Fruit fly (Drosophila melanogaster) whole organism, embryonic: ENCODE data around the gene pigs.
A peak's percentile ranks its signal among the peaks of the same experiment; 100 is the strongest.

ENCODE experiments used
- CG10274 ChIP-seq: fragments of 200-800 bp; sonication (Bioruptor generic); optimal IDR thresholded peaks from 3 replicates; lab custom pipeline; 2017; ENCODE audit warnings: missing biosample characterization, mild to moderate bottlenecking, missing genetic modification characterization
- CG11456 ChIP-seq: fragments of 200-800 bp; sonication (Bioruptor generic); IDR thresholded peaks from 3 replicates; pipeline ENCODE4 v1.3.6; 2022; ENCODE audit warnings: missing biosample characterization, missing genetic modification characterization
- CG11696 ChIP-seq: fragments of 200-800 bp; sonication (Bioruptor generic); IDR thresholded peaks from 2 replicates; pipeline ENCODE4 v1.3.6; 2022; ENCODE audit warnings: missing biosample characterization, missing genetic modification characterization
- CG12155 ChIP-seq: fragments of 200-800 bp; sonication (Bioruptor generic); optimal IDR thresholded peaks from 3 replicates; lab custom pipeline; 2016; ENCODE audit warnings: missing biosample characterization, missing genetic modification characterization
- CG12391 ChIP-seq: fragments of 200-800 bp; sonication (Bioruptor generic); optimal IDR thresholded peaks from 3 replicates; lab custom pipeline; 2018; ENCODE audit warnings: missing biosample characterization, mild to moderate bottlenecking, missing genetic modification characterization, moderate library complexity
- CG12769 ChIP-seq: fragments of 200-800 bp; sonication (Bioruptor generic); optimal IDR thresholded peaks from 2 replicates; lab custom pipeline; 2019; ENCODE audit warnings: missing biosample characterization, mild to moderate bottlenecking, missing genetic modification characterization, moderate library complexity
- CG12942 ChIP-seq: fragments of 200-800 bp; sonication (Bioruptor generic); optimal IDR thresholded peaks from 3 replicates; lab custom pipeline; 2016; ENCODE audit warnings: missing biosample characterization, missing genetic modification characterization
- CG13123 ChIP-seq: fragments of 200-800 bp; sonication (Bioruptor generic); optimal IDR thresholded peaks from 2 replicates; lab custom pipeline; 2016; ENCODE audit warnings: missing biosample characterization, missing genetic modification characterization
- CG13287 ChIP-seq: fragments of 200-800 bp; sonication (Bioruptor generic); IDR thresholded peaks from 2 replicates; pipeline ENCODE4 v1.3.6; 2022; ENCODE audit warnings: missing biosample characterization, missing genetic modification characterization; ENCODE audit not compliant: partially characterized antibody
- CG13296 ChIP-seq: fragments of 200-800 bp; sonication (Bioruptor generic); optimal IDR thresholded peaks from 3 replicates; lab custom pipeline; 2018; ENCODE audit warnings: missing biosample characterization, mild to moderate bottlenecking, missing genetic modification characterization
- CG17802 ChIP-seq: fragments of 200-800 bp; sonication (Bioruptor generic); optimal IDR thresholded peaks from 2 replicates; lab custom pipeline; 2018; ENCODE audit warnings: missing biosample characterization, mild to moderate bottlenecking, missing genetic modification characterization, moderate library complexity
- CG18262 ChIP-seq: fragments of 200-800 bp; optimal IDR thresholded peaks from 3 replicates; lab custom pipeline; 2019; ENCODE audit warnings: missing biosample characterization, mild to moderate bottlenecking, missing genetic modification characterization, moderate library complexity
- CG1832 ChIP-seq: fragments of 200-800 bp; sonication (Bioruptor generic); optimal IDR thresholded peaks from 2 replicates; lab custom pipeline; 2017; ENCODE audit warnings: missing biosample characterization, mild to moderate bottlenecking, missing genetic modification characterization, inconsistent platforms
- CG2116 ChIP-seq: fragments of 200-800 bp; sonication (Bioruptor generic); optimal IDR thresholded peaks from 3 replicates; lab custom pipeline; 2018; ENCODE audit warnings: missing biosample characterization, mild to moderate bottlenecking, missing genetic modification characterization
- CG30403 ChIP-seq: fragments of 200-800 bp; sonication (Bioruptor generic); optimal IDR thresholded peaks from 3 replicates; lab custom pipeline; 2016; ENCODE audit warnings: missing biosample characterization, missing genetic modification characterization
- CG3065 ChIP-seq: fragments of 200-800 bp; sonication (Bioruptor generic); optimal IDR thresholded peaks from 2 replicates; lab custom pipeline; 2016; ENCODE audit warnings: missing biosample characterization, missing genetic modification characterization
- CG3281 ChIP-seq: fragments of 200-800 bp; sonication (Bioruptor generic); optimal IDR thresholded peaks from 3 replicates; lab custom pipeline; 2017; ENCODE audit warnings: missing biosample characterization, mild to moderate bottlenecking, missing genetic modification characterization
- CG4360 ChIP-seq: fragments of 200-800 bp; sonication (Bioruptor generic); IDR thresholded peaks from 2 replicates; pipeline ENCODE4 v1.3.6; 2022; ENCODE audit warnings: missing biosample characterization, missing genetic modification characterization
- CG4424 ChIP-seq: fragments of 200-800 bp; sonication (Bioruptor generic); optimal IDR thresholded peaks from 3 replicates; lab custom pipeline; 2016; ENCODE audit warnings: missing biosample characterization, missing genetic modification characterization
- CG5953 ChIP-seq: fragments of 200-800 bp; sonication (Bioruptor generic); IDR thresholded peaks from 2 replicates; pipeline ENCODE4 v1.3.6; 2022; ENCODE audit warnings: missing biosample characterization, missing genetic modification characterization
- CG6175 ChIP-seq: fragments of 200-800 bp; sonication (Bioruptor generic); IDR thresholded peaks from 3 replicates; pipeline ENCODE4 v1.3.6; 2022; ENCODE audit warnings: missing biosample characterization, missing genetic modification characterization
- CG9932 ChIP-seq: fragments of 200-800 bp; sonication (Bioruptor generic); IDR thresholded peaks from 2 replicates; pipeline ENCODE4 v1.3.6; 2022; ENCODE audit warnings: missing biosample characterization, missing genetic modification characterization
- D19B ChIP-seq: fragments of 200-800 bp; sonication (Bioruptor generic); optimal IDR thresholded peaks from 2 replicates; lab custom pipeline; 2017; ENCODE audit warnings: missing biosample characterization, mild to moderate bottlenecking, missing genetic modification characterization
- Dad ChIP-seq: fragments of 200-800 bp; sonication (Bioruptor generic); optimal IDR thresholded peaks from 3 replicates; lab custom pipeline; 2016; ENCODE audit warnings: missing biosample characterization, missing genetic modification characterization
- Dfd ChIP-seq, 2 experiments: fragments of >200 bp; optimal IDR thresholded peaks; 2 replicates each; lab custom pipeline; 2017; ENCODE audit warnings: missing biosample characterization in 2 of 2, missing genetic modification characterization in 2 of 2
- E2f1 ChIP-seq: fragments of 200-800 bp; sonication (Bioruptor generic); IDR thresholded peaks from 2 replicates; pipeline ENCODE4 v1.3.6; 2022; ENCODE audit warnings: missing biosample characterization, missing genetic modification characterization
- Ets97D ChIP-seq: fragments of 200-800 bp; sonication (Bioruptor generic); optimal IDR thresholded peaks from 3 replicates; lab custom pipeline; 2016; ENCODE audit warnings: missing biosample characterization, missing genetic modification characterization
- Jarid2 ChIP-seq: fragments of 200-800 bp; sonication (Bioruptor generic); optimal IDR thresholded peaks from 3 replicates; lab custom pipeline; 2017; ENCODE audit warnings: mild to moderate bottlenecking, missing biosample characterization, missing genetic modification reagents, missing genetic modification characterization
- Med ChIP-seq: fragments of 200-800 bp; sonication (Bioruptor generic); peaks from one replicate; lab custom pipeline; 2016; ENCODE audit warnings: missing biosample characterization, missing genetic modification characterization, mild to moderate bottlenecking, inconsistent platforms, moderate library complexity
- Rx ChIP-seq: fragments of 200-800 bp; sonication (Bioruptor generic); IDR thresholded peaks from 2 replicates; pipeline ENCODE4 v1.3.6; 2022; ENCODE audit warnings: missing biosample characterization, missing genetic modification characterization
- Sin3A ChIP-seq: fragments of >200 bp; optimal IDR thresholded peaks from 2 replicates; lab custom pipeline; 2018
- YL-1 ChIP-seq: fragments of 200-800 bp; sonication (Bioruptor generic); optimal IDR thresholded peaks from 3 replicates; lab custom pipeline; 2017; ENCODE audit warnings: missing biosample characterization, mild to moderate bottlenecking, missing genetic modification characterization
- aop ChIP-seq: fragments of 200-800 bp; sonication (Bioruptor generic); IDR thresholded peaks from 2 replicates; pipeline ENCODE4 v1.3.6; 2022; ENCODE audit warnings: missing biosample characterization, missing genetic modification characterization
- ci ChIP-seq: fragments of 200-800 bp; sonication (Bioruptor generic); IDR thresholded peaks from 3 replicates; pipeline ENCODE4 v1.3.6; 2022; ENCODE audit warnings: missing biosample characterization, missing genetic modification characterization
- da ChIP-seq: fragments of 200-800 bp; sonication (Bioruptor generic); optimal IDR thresholded peaks from 2 replicates; lab custom pipeline; 2016; ENCODE audit warnings: missing biosample characterization, missing genetic modification characterization
- dm ChIP-seq: fragments of 200-800 bp; sonication (Bioruptor generic); optimal IDR thresholded peaks from 3 replicates; lab custom pipeline; 2016; ENCODE audit warnings: missing biosample characterization, missing genetic modification characterization
- fu2 ChIP-seq: fragments of 200-800 bp; sonication (Bioruptor generic); optimal IDR thresholded peaks from 2 replicates; lab custom pipeline; 2016; ENCODE audit warnings: missing biosample characterization, missing genetic modification characterization
- gcm2 ChIP-seq: fragments of 200-800 bp; sonication (Bioruptor generic); optimal IDR thresholded peaks from 2 replicates; lab custom pipeline; 2016; ENCODE audit warnings: missing biosample characterization, missing genetic modification characterization
- gt ChIP-seq: fragments of 200-800 bp; sonication (Bioruptor generic); IDR thresholded peaks from 2 replicates; pipeline ENCODE4 v1.3.6; 2022; ENCODE audit warnings: missing biosample characterization, missing genetic modification characterization
- hbn ChIP-seq: fragments of 200-800 bp; sonication (Bioruptor generic); IDR thresholded peaks from 2 replicates; pipeline ENCODE4 v1.3.6; 2022; ENCODE audit warnings: missing biosample characterization, missing genetic modification characterization; ENCODE audit not compliant: partially characterized antibody
- ind ChIP-seq: fragments of 200-800 bp; sonication (Bioruptor generic); optimal IDR thresholded peaks from 3 replicates; lab custom pipeline; 2016; ENCODE audit warnings: missing biosample characterization, missing genetic modification characterization
- inv ChIP-seq: fragments of 200-800 bp; sonication (Bioruptor generic); IDR thresholded peaks from 2 replicates; pipeline ENCODE4 v1.3.6; 2022; ENCODE audit warnings: missing biosample characterization, missing genetic modification characterization; ENCODE audit not compliant: partially characterized antibody
- jumu ChIP-seq: fragments of 200-800 bp; sonication (Bioruptor generic); optimal IDR thresholded peaks from 3 replicates; lab custom pipeline; 2016; ENCODE audit warnings: missing biosample characterization, missing genetic modification characterization
- kay ChIP-seq: fragments of 200-800 bp; sonication (Bioruptor generic); optimal IDR thresholded peaks from 2 replicates; lab custom pipeline; 2016; ENCODE audit warnings: missing biosample characterization, missing genetic modification characterization
- lab ChIP-seq: fragments of 200-800 bp; sonication (Bioruptor generic); optimal IDR thresholded peaks from 3 replicates; lab custom pipeline; 2017; ENCODE audit warnings: missing biosample characterization, missing genetic modification characterization, mild to moderate bottlenecking, moderate library complexity, missing genetic modification reagents
- peb ChIP-seq: fragments of 200-800 bp; sonication (Bioruptor generic); IDR thresholded peaks from 2 replicates; pipeline ENCODE4 v1.3.6; 2022; ENCODE audit warnings: missing biosample characterization, missing genetic modification characterization
- pzg ChIP-seq: fragments of 200-800 bp; sonication (Bioruptor generic); optimal IDR thresholded peaks from 3 replicates; lab custom pipeline; 2018; ENCODE audit warnings: missing biosample characterization, mild to moderate bottlenecking, missing genetic modification characterization, moderate library complexity
- sd ChIP-seq: fragments of 200-800 bp; sonication (Bioruptor generic); optimal IDR thresholded peaks from 3 replicates; lab custom pipeline; 2018; ENCODE audit warnings: missing biosample characterization, mild to moderate bottlenecking, missing genetic modification characterization, moderate library complexity
- sim ChIP-seq: fragments of 200-800 bp; sonication (Bioruptor generic); IDR thresholded peaks from 2 replicates; pipeline ENCODE4 v1.3.6; 2022; ENCODE audit warnings: missing biosample characterization, missing genetic modification characterization
- slou ChIP-seq: fragments of 200-800 bp; sonication (Bioruptor generic); optimal IDR thresholded peaks from 3 replicates; lab custom pipeline; 2016; ENCODE audit warnings: missing biosample characterization, missing genetic modification characterization
- stc ChIP-seq: fragments of 200-800 bp; sonication (Bioruptor generic); IDR thresholded peaks from 2 replicates; pipeline ENCODE4 v1.3.6; 2022; ENCODE audit warnings: missing biosample characterization, missing genetic modification characterization
- zfh2 ChIP-seq: fragments of 200-800 bp; sonication (Bioruptor generic); optimal IDR thresholded peaks from 2 replicates; lab custom pipeline; 2016; ENCODE audit warnings: missing biosample characterization, missing genetic modification characterization

The pigs gene

DNA sequence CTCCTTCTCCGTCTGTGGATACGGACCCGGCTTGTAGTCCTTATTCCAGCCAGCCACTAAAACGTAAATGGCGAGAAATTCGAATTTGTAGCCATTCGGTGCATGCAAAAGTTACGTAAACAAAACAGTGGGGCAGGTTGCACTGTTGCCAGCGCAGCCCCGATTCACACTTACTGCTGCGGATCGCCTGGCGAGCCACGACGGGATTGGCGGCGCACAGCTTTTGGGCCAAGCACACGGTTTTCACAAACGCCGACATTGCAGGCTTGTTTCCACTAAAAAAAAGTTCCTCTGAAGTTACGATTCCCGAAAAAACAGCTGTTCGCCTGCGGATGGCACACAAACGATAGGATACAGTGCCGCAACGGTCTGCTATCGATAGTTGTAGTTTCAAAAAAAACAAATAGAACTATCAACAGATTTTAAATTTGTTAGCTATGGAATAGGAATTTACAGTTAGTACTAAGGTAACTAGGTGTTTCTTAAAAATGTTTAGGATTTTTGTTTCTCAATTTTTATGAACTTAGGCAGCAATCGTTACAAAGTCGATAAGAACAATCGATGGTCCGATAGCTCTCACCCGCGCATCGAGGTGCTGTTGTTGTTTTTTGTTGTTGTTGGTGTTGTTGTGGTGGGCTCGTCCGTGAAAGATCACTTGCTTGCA lies 78.1 kb downstream of the pigs start, which contains the start of gene Fum1 (continued):
- no peak for TF ChIP-seq gt (GFP tag; lab: Robert Waterston, UW)
- TF ChIP-seq Rx (GFP tag; lab: Robert Waterston, UW): no peak
- TF ChIP-seq CG17802 (tag; lab: Kevin White, UChicago): no peak
- no peak for TF ChIP-seq CG6175 (GFP tag; lab: Robert Waterston, UW)
- no peak for TF ChIP-seq CG12769 (tag; lab: Kevin White, UChicago)
- TF ChIP-seq kay (GFP tag; lab: Kevin White, UChicago): no peak
- peak; percentile 10 for TF ChIP-seq jumu (GFP tag; lab: Kevin White, UChicago)
- no peak for TF ChIP-seq CG13296
- peak; percentile 45 for TF ChIP-seq zfh2
- peak; percentile 16 for TF ChIP-seq CG12155 (GFP tag; lab: Kevin White, UChicago)
- no peak for TF ChIP-seq Dad (GFP tag; lab: Kevin White, UChicago)
- no peak for TF ChIP-seq CG13123 (GFP tag; lab: Kevin White, UChicago)
- TF ChIP-seq CG11696 (GFP tag; lab: Robert Waterston, UW): no peak
- TF ChIP-seq aop (GFP tag; lab: Robert Waterston, UW): no peak
- peak; percentile 30 for TF ChIP-seq CG30403
- TF ChIP-seq hbn: peak; percentile 85
- TF ChIP-seq sd (tag; lab: Kevin White, UChicago): no peak
- TF ChIP-seq peb (GFP tag; lab: Robert Waterston, UW): no peak
- TF ChIP-seq Dfd (GFP tag; optimal IDR thresholded peaks at IDR 0.05; lab: Kevin White, UChicago): no peak
- peak; percentile 63 for TF ChIP-seq pzg (GFP tag; lab: Kevin White, UChicago)
- no peak for TF ChIP-seq slou (GFP tag; lab: Kevin White, UChicago)
- no peak for TF ChIP-seq Jarid2 (GFP tag; lab: Kevin White, UChicago)
- TF ChIP-seq CG18262 (tag; lab: Kevin White, UChicago): peak; percentile 7
- no peak for TF ChIP-seq ind (GFP tag; lab: Kevin White, UChicago)
- no peak for TF ChIP-seq E2f1
- no peak for TF ChIP-seq CG1832 (GFP tag; lab: Kevin White, UChicago)
- peak; percentile 4 for TF ChIP-seq Ets97D (GFP tag; lab: Kevin White, UChicago)
- peak; percentile 98 for TF ChIP-seq CG4360 (GFP tag; lab: Robert Waterston, UW)
- peak; percentile 14 for TF ChIP-seq CG3281 (GFP tag; lab: Kevin White, UChicago)
- peak; percentile 51 for TF ChIP-seq CG12391 (tag; lab: Kevin White, UChicago)
- no peak for TF ChIP-seq lab (GFP tag; lab: Kevin White, UChicago)
- no peak for TF ChIP-seq CG10274 (GFP tag; lab: Kevin White, UChicago)
- TF ChIP-seq stc (GFP tag; lab: Robert Waterston, UW): no peak
- no peak for TF ChIP-seq CG3065
- TF ChIP-seq CG11456 (GFP tag; lab: Robert Waterston, UW): no peak
- TF ChIP-seq ci (GFP tag; lab: Robert Waterston, UW): no peak
- peak; percentile 94 for TF ChIP-seq CG13287
- peak; percentile 23 for TF ChIP-seq da (GFP tag; lab: Kevin White, UChicago)
- peak; percentile 37; the same call in 1 of the 2 replicates for TF ChIP-seq CG9932 (GFP tag; lab: Robert Waterston, UW)
- peak; percentile 61 for TF ChIP-seq dm (GFP tag; lab: Kevin White, UChicago)
- peak; percentile 97 for TF ChIP-seq CG2116 (GFP tag; lab: Kevin White, UChicago)
- TF ChIP-seq Sin3A (lab: Kevin White, UChicago): peak; percentile 91
- TF ChIP-seq sim (GFP tag; lab: Robert Waterston, UW): no peak
- no peak for TF ChIP-seq fu2
- no peak for TF ChIP-seq CG12942 (GFP tag; lab: Kevin White, UChicago)
- peak; percentile 4 for TF ChIP-seq CG4424 (GFP tag; lab: Kevin White, UChicago)
- peak; percentile 29 for TF ChIP-seq YL-1
- no peak for TF ChIP-seq gcm2 (GFP tag; lab: Kevin White, UChicago)
- peak; percentile 45 for TF ChIP-seq Med
- no peak for TF ChIP-seq CG5953
- TF ChIP-seq D19B (GFP tag; lab: Kevin White, UChicago): no peak
- peak; percentile 78 for TF ChIP-seq inv (GFP tag; lab: Robert Waterston, UW)
